Worm (Caenorhabditis elegans): ENCODE data around the gene F59A6.13.

ce11 chrII:5047279-5047678 lies 24.7 kb downstream of the F59A6.13 start:
- TF ChIP-seq R02D3.7 (tag; optimal IDR thresholded peaks at IDR 0.05) (no peak), nhr-10 (tag; optimal IDR thresholded peaks at IDR 0.05) (no peak)

All from whole organism, L2 larva.